Worm (Caenorhabditis elegans) whole organism, L3 larva: Measurements from ENCODE around the gene clec-255.

Experiments used
- R02D3.7 ChIP-seq: fragments of 150-350 bp; optimal IDR thresholded peaks from 2 replicates; lab custom pipeline; 2014; ENCODE audit warnings: missing biosample characterization, missing genetic modification characterization
- aly-2 ChIP-seq: fragments of 150-350 bp; optimal IDR thresholded peaks from 2 replicates; lab custom pipeline; 2014; ENCODE audit warnings: missing biosample characterization, missing genetic modification characterization
- ama-1 ChIP-seq: fragments of 150-350 bp; optimal IDR thresholded peaks from 2 replicates; lab custom pipeline; 2018
- ceh-28 ChIP-seq: fragments of 150-350 bp; optimal IDR thresholded peaks from 2 replicates; lab custom pipeline; 2014; ENCODE audit warnings: missing biosample characterization, missing genetic modification reagents, missing genetic modification characterization
- ceh-82 ChIP-seq: fragments of 150-350 bp; optimal IDR thresholded peaks from 2 replicates; lab custom pipeline; 2014; ENCODE audit warnings: missing biosample characterization, missing genetic modification characterization
- daf-12 ChIP-seq: fragments of 150-350 bp; optimal IDR thresholded peaks from 2 replicates; lab custom pipeline; 2014; ENCODE audit warnings: missing biosample characterization, missing genetic modification reagents, missing genetic modification characterization
- egl-27 ChIP-seq: sonication (generic microtip); optimal IDR thresholded peaks from 4 replicates; lab custom pipeline; 2017; ENCODE audit warnings: missing biosample characterization, missing genetic modification reagents, missing genetic modification characterization
- egl-5 ChIP-seq: fragments of 150-350 bp; optimal IDR thresholded peaks from 2 replicates; lab custom pipeline; 2017; ENCODE audit warnings: missing biosample characterization, missing genetic modification reagents, missing genetic modification characterization, inconsistent platforms
- elt-1 ChIP-seq: fragments of 150-350 bp; optimal IDR thresholded peaks from 2 replicates; lab custom pipeline; 2014; ENCODE audit warnings: missing biosample characterization, missing genetic modification characterization
- elt-2 ChIP-seq: sonication (generic microtip); optimal IDR thresholded peaks from 2 replicates; lab custom pipeline; 2016; ENCODE audit warnings: missing genetic modification reagents, mild to moderate bottlenecking, missing genetic modification characterization, missing compliant biosample characterization
- elt-3 ChIP-seq, 3 experiments: fragments of 150-350 bp in 1 of 3; sonication (generic microtip) in 2 of 3; optimal IDR thresholded peaks; 2 replicates in 2 of 3; 4 replicates in 1 of 3; lab custom pipeline; 2014 to 2017; ENCODE audit warnings: missing biosample characterization in 3 of 3, missing genetic modification characterization in 3 of 3
- eor-1 ChIP-seq, 2 experiments: fragments of 150-350 bp; optimal IDR thresholded peaks; 2 replicates each; lab custom pipeline; 2014 to 2018; ENCODE audit warnings: missing biosample characterization in 2 of 2, missing genetic modification characterization in 2 of 2
- hmg-11 ChIP-seq: sonication (generic microtip); optimal IDR thresholded peaks from 2 replicates; lab custom pipeline; 2016; ENCODE audit warnings: missing genetic modification characterization, missing compliant biosample characterization
- lin-15B ChIP-seq: fragments of 150-350 bp; optimal IDR thresholded peaks from 2 replicates; lab custom pipeline; 2014; ENCODE audit warnings: missing biosample characterization, missing genetic modification characterization
- lin-39 ChIP-seq: fragments of 150-350 bp; optimal IDR thresholded peaks from 2 replicates; lab custom pipeline; 2018; ENCODE audit warnings: missing biosample characterization, missing genetic modification reagents, missing genetic modification characterization
- lsy-12 ChIP-seq: sonication (generic microtip); optimal IDR thresholded peaks from 2 replicates; lab custom pipeline; 2016; ENCODE audit warnings: mild to moderate bottlenecking, missing genetic modification characterization, missing compliant biosample characterization
- mml-1 ChIP-seq: fragments of 150-350 bp; sonication (generic microtip); optimal IDR thresholded peaks from 3 replicates; lab custom pipeline; 2014; ENCODE audit warnings: missing biosample characterization, missing genetic modification characterization
- nfya-1 ChIP-seq: sonication (generic microtip); optimal IDR thresholded peaks from 2 replicates; lab custom pipeline; 2017; ENCODE audit warnings: missing genetic modification characterization, mild to moderate bottlenecking, missing compliant biosample characterization, antibody characterized with exemption, moderate library complexity; ENCODE audit not compliant: insufficient read depth
- nhr-11 ChIP-seq: fragments of 150-350 bp; optimal IDR thresholded peaks from 2 replicates; lab custom pipeline; 2014; ENCODE audit warnings: missing biosample characterization, missing genetic modification characterization
- nhr-12 ChIP-seq: fragments of 150-350 bp; optimal IDR thresholded peaks from 2 replicates; lab custom pipeline; 2014; ENCODE audit warnings: missing biosample characterization, missing genetic modification characterization
- nhr-23 ChIP-seq: fragments of 150-350 bp; optimal IDR thresholded peaks from 2 replicates; lab custom pipeline; 2014; ENCODE audit warnings: missing biosample characterization, missing genetic modification reagents, missing genetic modification characterization
- nhr-25 ChIP-seq: sonication (generic microtip); optimal IDR thresholded peaks from 2 replicates; lab custom pipeline; 2017; ENCODE audit warnings: missing biosample characterization, missing genetic modification characterization
- nhr-43 ChIP-seq: sonication (generic microtip); optimal IDR thresholded peaks from 2 replicates; lab custom pipeline; 2016; ENCODE audit warnings: mild to moderate bottlenecking, missing genetic modification characterization, missing compliant biosample characterization; ENCODE audit not compliant: poor library complexity, severe bottlenecking
- nhr-76 ChIP-seq: fragments of 150-350 bp; sonication (generic microtip); optimal IDR thresholded peaks from 5 replicates; lab custom pipeline; 2014; ENCODE audit warnings: missing biosample characterization, missing genetic modification characterization
- nhr-77 ChIP-seq: fragments of 150-350 bp; optimal IDR thresholded peaks from 2 replicates; lab custom pipeline; 2014; ENCODE audit warnings: missing biosample characterization, missing genetic modification characterization
- pha-4 ChIP-seq: fragments of 150-350 bp; optimal IDR thresholded peaks from 2 replicates; lab custom pipeline; 2014; ENCODE audit warnings: missing biosample characterization, missing genetic modification reagents, missing genetic modification characterization
- pqm-1 ChIP-seq: fragments of 150-350 bp; optimal IDR thresholded peaks from 2 replicates; lab custom pipeline; 2017; ENCODE audit warnings: missing biosample characterization, missing genetic modification characterization, inconsistent platforms
- skn-1 ChIP-seq: fragments of 150-350 bp; optimal IDR thresholded peaks from 2 replicates; lab custom pipeline; 2014; ENCODE audit warnings: missing biosample characterization, missing genetic modification characterization
- snpc-4 ChIP-seq: fragments of 150-350 bp; optimal IDR thresholded peaks from 2 replicates; lab custom pipeline; 2014; ENCODE audit warnings: missing biosample characterization, missing genetic modification characterization
- unc-39 ChIP-seq: sonication (generic microtip); optimal IDR thresholded peaks from 4 replicates; lab custom pipeline; 2017; ENCODE audit warnings: missing biosample characterization, missing genetic modification characterization
- unc-62 ChIP-seq: fragments of 150-350 bp; sonication (generic microtip); optimal IDR thresholded peaks from 4 replicates; lab custom pipeline; 2014; ENCODE audit warnings: missing biosample characterization, missing genetic modification reagents, missing genetic modification characterization
- zag-1 ChIP-seq: fragments of 150-350 bp; optimal IDR thresholded peaks from 2 replicates; lab custom pipeline; 2014; ENCODE audit warnings: missing biosample characterization, missing genetic modification characterization
- ztf-11 ChIP-seq: fragments of 150-350 bp; optimal IDR thresholded peaks from 2 replicates; lab custom pipeline; 2014; ENCODE audit warnings: missing biosample characterization, missing genetic modification characterization
- ztf-4 ChIP-seq: fragments of 150-350 bp; optimal IDR thresholded peaks from 2 replicates; lab custom pipeline; 2014; ENCODE audit warnings: missing biosample characterization, missing genetic modification characterization

clec-255 gene

DNA sequence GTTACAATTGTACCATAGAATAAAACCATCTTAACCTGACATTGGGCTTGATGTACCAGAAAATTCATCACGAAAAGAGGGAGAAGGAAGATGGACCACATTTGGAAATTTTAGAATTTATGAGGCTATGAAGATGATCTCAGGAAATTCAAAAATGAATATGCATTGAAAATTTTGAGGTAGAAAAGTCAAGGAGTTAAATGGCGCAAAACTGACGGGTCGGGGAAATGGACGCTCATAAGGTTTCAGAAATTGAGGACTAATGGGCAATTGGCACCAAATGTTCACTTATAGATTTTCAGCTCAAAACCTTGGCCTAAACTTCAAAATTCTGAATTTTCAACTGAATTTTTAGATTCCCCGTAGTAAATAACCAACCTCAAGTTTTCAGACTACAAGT, at the start of gene clec-255:
Gene clec-255 (minus strand): TSS at position 101 of the 400 bp plus-strand sequence.
- TF ChIP-seq pqm-1 (tag; lab: Kevin White, UChicago): no peak
- TF ChIP-seq nhr-77: no peak
- TF ChIP-seq nhr-11 (tag; lab: Kevin White, UChicago): no peak
- TF ChIP-seq ceh-28 (tag; lab: Kevin White, UChicago): no peak
- no peak for TF ChIP-seq skn-1 (tag; lab: Kevin White, UChicago)
- no peak for TF ChIP-seq unc-39
- TF ChIP-seq nfya-1: no peak
- no peak for TF ChIP-seq snpc-4 (tag; lab: Kevin White, UChicago)

DNA sequence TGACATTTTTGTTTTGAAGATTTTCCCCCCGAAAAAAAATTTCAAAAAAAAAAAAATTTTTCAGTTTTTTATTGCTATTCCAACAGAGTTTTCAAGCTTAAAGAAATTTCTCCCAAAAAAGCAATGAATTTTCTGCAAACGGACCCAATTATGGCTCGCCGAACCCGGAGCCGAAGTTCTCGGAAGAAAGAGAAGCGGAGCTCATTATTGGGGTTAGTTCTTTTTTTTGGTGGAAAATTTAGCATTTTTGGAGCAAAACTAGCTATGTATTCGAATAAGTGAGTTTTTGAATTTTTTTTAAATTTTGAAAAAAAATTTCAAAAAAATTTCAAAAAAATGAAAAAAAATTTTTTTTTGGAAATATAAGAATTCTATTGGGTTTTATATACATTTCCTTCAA, 49.1 kb upstream of the clec-255 start, which contains the start of gene ncs-5:
Gene ncs-5 (plus strand): TSS at position 124 of the 400 bp plus-strand sequence.
- TF ChIP-seq ztf-4 (no peak), lin-15B (tag; lab: Kevin White, UChicago) (no peak), elt-3 (tag; optimal IDR thresholded peaks at IDR 0.05; lab: Kevin White, UChicago) (no peak), lsy-12 (no peak), nhr-77 (no peak)

DNA sequence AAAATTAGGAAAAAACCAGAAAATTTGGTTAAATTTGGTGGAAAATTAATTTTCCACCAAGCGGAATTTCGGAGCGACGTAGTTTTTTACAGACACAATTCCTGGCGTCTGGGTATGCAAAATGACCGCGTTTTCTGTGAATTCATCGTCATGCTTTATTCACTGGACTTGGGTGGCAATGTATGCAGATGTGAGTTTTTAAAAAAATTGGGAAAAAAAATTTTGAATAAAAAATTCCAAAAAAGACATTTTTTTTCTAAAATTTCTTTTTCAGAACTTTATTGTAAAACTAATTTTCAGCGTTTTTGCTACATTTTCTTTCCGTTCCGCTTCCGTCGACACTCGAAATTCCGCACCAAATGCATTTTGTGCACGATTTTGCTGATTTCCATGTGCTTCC, 40.8 kb upstream of the clec-255 start, which contains the start of gene C54E10.7:
Gene C54E10.7 (plus strand): TSS at position 301 of the 400 bp plus-strand sequence.
- TF ChIP-seq nhr-43 (tag; lab: Kevin White, UChicago) (no peak), skn-1 (tag; lab: Kevin White, UChicago) (no peak)

DNA sequence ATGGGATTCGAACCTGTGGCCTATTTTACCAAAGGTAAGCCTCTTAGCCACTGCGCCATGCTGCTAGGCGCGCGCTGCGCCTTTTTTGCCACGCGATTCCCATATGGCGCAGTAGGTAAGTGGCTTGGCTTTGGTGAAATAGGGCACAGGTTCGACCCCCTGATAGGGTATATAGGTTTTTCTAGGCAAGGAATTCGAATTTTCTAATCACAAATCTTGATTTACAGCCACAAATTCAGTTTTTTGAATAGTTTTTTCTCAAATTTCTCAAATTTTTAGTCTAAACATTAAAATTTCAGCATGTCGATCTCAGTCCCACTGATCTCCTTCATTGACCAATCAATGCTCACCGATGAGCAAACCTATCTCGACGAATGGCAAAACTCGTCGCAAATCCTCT, 40.2 kb upstream of the clec-255 start, which contains the start of gene C54E10.3:
Gene C54E10.3 (plus strand): TSS at position 301 of the 400 bp plus-strand sequence.
- TF ChIP-seq nhr-25 (tag; lab: Kevin White, UChicago): no peak
- no peak for TF ChIP-seq nhr-23 (tag; lab: Kevin White, UChicago)
- no peak for TF ChIP-seq ama-1 (lab: Kevin White, UChicago)
- no peak for TF ChIP-seq elt-1
- no peak for TF ChIP-seq skn-1 (tag; lab: Kevin White, UChicago)
- TF ChIP-seq eor-1 (tag; optimal IDR thresholded peaks at IDR 0.05; lab: Kevin White, UChicago): no peak
- no peak for TF ChIP-seq elt-2 (tag; lab: Kevin White, UChicago)
- no peak for TF ChIP-seq nhr-12 (tag; lab: Kevin White, UChicago)
- TF ChIP-seq pha-4 (tag; lab: Kevin White, UChicago): no peak
- TF ChIP-seq nfya-1: no peak
- no peak for TF ChIP-seq mml-1 (tag; lab: Kevin White, UChicago)
- TF ChIP-seq unc-62 (GFP tag; lab: Kevin White, UChicago): no peak
- no peak for TF ChIP-seq daf-12 (tag; lab: Kevin White, UChicago)
- TF ChIP-seq ztf-11 (tag; lab: Kevin White, UChicago): no peak
- no peak for TF ChIP-seq egl-27
- no peak for TF ChIP-seq nhr-11 (tag; lab: Kevin White, UChicago)
- no peak for TF ChIP-seq R02D3.7 (tag; lab: Kevin White, UChicago)
- no peak for TF ChIP-seq ceh-28 (tag; lab: Kevin White, UChicago)
- TF ChIP-seq, all 47 proteins: peak for 0

DNA sequence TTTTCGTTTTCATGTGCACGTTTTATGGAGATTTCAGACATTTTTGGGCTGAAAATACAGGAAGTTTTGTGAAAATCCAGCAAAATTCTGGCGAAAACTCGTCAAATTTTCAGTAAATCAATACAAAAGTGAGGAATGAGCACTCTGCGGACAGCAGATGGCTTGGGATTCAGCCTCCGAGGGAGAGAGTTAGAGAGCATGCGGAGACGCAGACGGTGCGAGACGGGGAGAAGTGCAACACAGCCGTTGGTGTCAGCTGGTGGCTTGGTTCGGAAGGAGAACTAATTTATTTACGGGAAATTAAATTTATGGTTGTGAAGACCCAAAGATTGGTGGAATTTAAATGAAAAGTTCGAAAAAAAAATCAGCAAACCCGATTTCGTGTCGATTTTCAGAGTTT, 38.1 kb upstream of the clec-255 start, which contains the start of gene C54E10.6:
Gene C54E10.6 (minus strand): TSS at position 109 of the 400 bp plus-strand sequence.
- TF ChIP-seq lin-39 (tag; lab: Kevin White, UChicago): peak; percentile 68
- peak; percentile 33 for TF ChIP-seq nfya-1
- TF ChIP-seq pha-4 (tag; lab: Kevin White, UChicago): no peak
- TF ChIP-seq hmg-11 (tag; lab: Kevin White, UChicago): peak; percentile 20

DNA sequence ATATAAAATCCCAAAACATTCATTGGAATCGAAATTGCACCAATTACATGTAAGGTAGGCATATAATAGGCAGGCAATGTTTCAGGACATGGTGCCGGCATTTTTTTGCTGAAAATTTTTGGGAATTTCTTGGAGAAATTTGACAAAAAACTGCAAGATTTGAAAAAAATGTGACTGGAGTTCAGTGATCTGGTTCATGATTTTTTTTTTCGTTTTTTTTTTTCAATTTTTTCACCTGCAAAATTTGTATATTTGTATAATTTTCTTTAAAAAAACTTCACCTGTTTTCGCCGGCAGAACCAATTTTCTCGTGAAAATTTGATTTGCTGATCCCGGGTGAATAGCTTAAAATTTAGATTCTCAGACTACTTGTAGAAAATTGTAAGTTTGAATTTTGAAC, 35.9 kb upstream of the clec-255 start, which contains the start of gene sri-10:
Gene sri-10 (minus strand): TSS at position 101 of the 400 bp plus-strand sequence.
- TF ChIP-seq lin-15B (tag; lab: Kevin White, UChicago): no peak
- TF ChIP-seq lsy-12: no peak
- TF ChIP-seq zag-1 (tag; lab: Kevin White, UChicago): no peak
- no peak for TF ChIP-seq nhr-76 (tag; lab: Kevin White, UChicago)
- TF ChIP-seq ama-1 (lab: Kevin White, UChicago): no peak
- TF ChIP-seq ceh-82: no peak
- no peak for TF ChIP-seq eor-1 (tag; optimal IDR thresholded peaks at IDR 0.05; lab: Kevin White, UChicago)
- TF ChIP-seq nhr-43 (tag; lab: Kevin White, UChicago): no peak
- TF ChIP-seq daf-12 (tag; lab: Kevin White, UChicago): no peak
- no peak for TF ChIP-seq nhr-25 (tag; lab: Kevin White, UChicago)
- TF ChIP-seq aly-2 (tag; lab: Kevin White, UChicago): no peak
- no peak for TF ChIP-seq pqm-1 (tag; lab: Kevin White, UChicago)
- no peak for TF ChIP-seq elt-3 (tag; optimal IDR thresholded peaks at IDR 0.05; lab: Kevin White, UChicago)
- no peak for TF ChIP-seq pha-4 (tag; lab: Kevin White, UChicago)
- TF ChIP-seq egl-5 (tag; lab: Kevin White, UChicago): no peak
